Fruit fly (Drosophila melanogaster): ENCODE measurements around the gene Dlip1.

DNA sequence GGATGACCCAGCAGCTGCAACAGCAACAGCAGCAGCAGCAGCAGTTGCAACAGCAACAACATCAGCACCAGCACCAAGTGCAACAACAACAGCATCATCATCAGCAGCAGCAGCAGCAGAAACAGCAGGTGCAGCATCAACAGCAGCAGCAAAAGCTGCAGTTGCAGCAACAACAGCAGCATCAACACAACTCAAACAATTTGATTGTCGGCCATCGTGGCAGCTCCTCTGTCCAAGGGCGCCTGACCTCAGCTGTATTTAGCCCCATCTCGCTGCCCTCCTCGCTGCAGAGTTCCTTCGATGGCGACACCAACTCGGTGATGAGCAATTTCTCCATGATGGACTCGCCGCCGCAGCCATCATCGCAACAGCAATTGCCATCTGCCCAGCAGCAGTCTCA is 9.9 kb downstream of the Dlip1 start:
- TF ChIP-seq Sox102F (GFP tag; optimal IDR thresholded peaks at IDR 0.05), result no peak
- no peak for TF ChIP-seq CG10669 (GFP tag; optimal IDR thresholded peaks at IDR 0.05)
- TF ChIP-seq Lpt (GFP tag; optimal IDR thresholded peaks at IDR 0.05), result no peak
- TF ChIP-seq Eip93F (GFP tag; optimal IDR thresholded peaks at IDR 0.05), result no peak
- TF ChIP-seq CG11294 (GFP tag; IDR thresholded peaks at IDR 0.05), result no peak
- TF ChIP-seq dsx (GFP tag; optimal IDR thresholded peaks at IDR 0.05; ENCODE audit: poor library complexity, severe bottlenecking), result no peak
- TF ChIP-seq CG8632 (GFP tag; optimal IDR thresholded peaks at IDR 0.05), result no peak
- TF ChIP-seq lz (GFP tag; optimal IDR thresholded peaks at IDR 0.05), result no peak
- TF ChIP-seq CG8319 (GFP tag; optimal IDR thresholded peaks at IDR 0.05), result no peak
- TF ChIP-seq Sox15 (GFP tag; optimal IDR thresholded peaks at IDR 0.05), result no peak
- TF ChIP-seq eg (GFP tag; IDR thresholded peaks at IDR 0.05), result no peak
- TF ChIP-seq svp (GFP tag), result no peak
- TF ChIP-seq CG6854 (GFP tag; optimal IDR thresholded peaks at IDR 0.05), result no peak
- TF ChIP-seq Sox14 (GFP tag; optimal IDR thresholded peaks at IDR 0.05), result no peak
